Worm (Caenorhabditis elegans): ENCODE results near the gene cyp-13A5.

ce11 chrII:9755425-9755824 is 44.7 kb downstream of the cyp-13A5 start:
- TF ChIP-seq nhr-11 (tag; optimal IDR thresholded peaks at IDR 0.05): no peak
- no peak for TF ChIP-seq ref-2 (tag; optimal IDR thresholded peaks at IDR 0.05)
- no peak for TF ChIP-seq ets-4 (tag; optimal IDR thresholded peaks at IDR 0.05)
- TF ChIP-seq hlh-8 (tag; optimal IDR thresholded peaks at IDR 0.05): no peak
- TF ChIP-seq ceh-30 (tag; optimal IDR thresholded peaks at IDR 0.05): no peak
- TF ChIP-seq ceh-2 (tag; optimal IDR thresholded peaks at IDR 0.05): no peak
